Worm (Caenorhabditis elegans) whole organism, L4 larva: Measurements from ENCODE around the gene C25E10.4.

ENCODE experiments used
- D1046.2 ChIP-seq: fragments of 200-800 bp; sonication (Bioruptor generic); IDR thresholded peaks from 2 replicates; pipeline ENCODE4 v1.3.6; 2022; ENCODE audit warnings: missing genetic modification characterization, missing compliant biosample characterization
- R02D3.7 ChIP-seq: fragments of 150-350 bp; sonication (generic microtip); optimal IDR thresholded peaks from 3 replicates; lab custom pipeline; 2014; ENCODE audit warnings: missing biosample characterization, missing genetic modification characterization
- T20F7.1 ChIP-seq: fragments of 200-800 bp; sonication (Bioruptor generic); optimal IDR thresholded peaks from 2 replicates; lab custom pipeline; 2018; ENCODE audit warnings: mild to moderate bottlenecking, missing genetic modification characterization, missing compliant biosample characterization
- ZK546.5 ChIP-seq, 2 experiments: sonication (generic microtip); optimal IDR thresholded peaks; 2 replicates each; lab custom pipeline; 2017; ENCODE audit warnings: missing biosample characterization in 2 of 2, missing genetic modification characterization in 2 of 2
- aha-1 ChIP-seq: fragments of 150-350 bp; peaks from one replicate; lab custom pipeline; 2014; ENCODE audit warnings: missing biosample characterization, missing genetic modification characterization
- attf-4 ChIP-seq: sonication (generic microtip); optimal IDR thresholded peaks from 3 replicates; lab custom pipeline; 2017; ENCODE audit warnings: missing biosample characterization, missing genetic modification characterization
- ceh-28 ChIP-seq: fragments of 150-350 bp; optimal IDR thresholded peaks from 2 replicates; lab custom pipeline; 2014; ENCODE audit warnings: missing biosample characterization, missing genetic modification reagents, missing genetic modification characterization
- cey-2 ChIP-seq: sonication (generic microtip); optimal IDR thresholded peaks from 3 replicates; lab custom pipeline; 2017; ENCODE audit warnings: missing genetic modification characterization, mild to moderate bottlenecking, missing compliant biosample characterization, antibody characterized with exemption, borderline replicate concordance; ENCODE audit not compliant: insufficient read depth
- daf-16 ChIP-seq, 3 experiments: sonication (generic microtip); optimal IDR thresholded peaks; 2 replicates each; lab custom pipeline; 2016 to 2017; ENCODE audit warnings: missing genetic modification characterization in 3 of 3, missing genetic modification reagents in 3 of 3, mild to moderate bottlenecking in 2 of 3, missing compliant biosample characterization in 2 of 3, missing biosample characterization in 1 of 3, moderate library complexity in 1 of 3
- daf-19 ChIP-seq: fragments of 200-800 bp; sonication (Bioruptor generic); conservative IDR thresholded peaks from 2 replicates; pipeline ENCODE4 v1.3.6; 2022; ENCODE audit warnings: missing genetic modification characterization, missing compliant biosample characterization
- daf-8 ChIP-seq: fragments of 200-800 bp; sonication (Bioruptor generic); IDR thresholded peaks from 2 replicates; pipeline ENCODE4 v1.3.6; 2022; ENCODE audit warnings: missing genetic modification characterization, missing compliant biosample characterization
- dmd-6 ChIP-seq: fragments of 200-800 bp; sonication (Bioruptor generic); IDR thresholded peaks from 2 replicates; pipeline ENCODE4 v1.3.6; 2022; ENCODE audit warnings: missing genetic modification reagents, missing genetic modification characterization, missing compliant biosample characterization
- dmd-8 ChIP-seq: fragments of 200-800 bp; sonication (Bioruptor generic); IDR thresholded peaks from 2 replicates; pipeline ENCODE4 v1.3.6; 2022; ENCODE audit warnings: missing genetic modification characterization, missing compliant biosample characterization
- dpl-1 ChIP-seq: fragments of 150-350 bp; optimal IDR thresholded peaks from 2 replicates; lab custom pipeline; 2014; ENCODE audit warnings: missing biosample characterization, missing genetic modification reagents, missing genetic modification characterization
- egl-27 ChIP-seq: sonication (generic microtip); optimal IDR thresholded peaks from 3 replicates; lab custom pipeline; 2017; ENCODE audit warnings: missing biosample characterization, missing genetic modification reagents, missing genetic modification characterization
- egl-43 ChIP-seq: fragments of 200-800 bp; sonication (Bioruptor generic); IDR thresholded peaks from 2 replicates; pipeline ENCODE4 v1.3.6; 2022; ENCODE audit warnings: missing genetic modification reagents, missing genetic modification characterization, missing compliant biosample characterization
- hlh-11 ChIP-seq: fragments of 200-800 bp; sonication (Bioruptor generic); optimal IDR thresholded peaks from 2 replicates; lab custom pipeline; 2018; ENCODE audit warnings: mild to moderate bottlenecking, missing genetic modification characterization, missing compliant biosample characterization
- hlh-30 ChIP-seq: sonication (generic microtip); optimal IDR thresholded peaks from 2 replicates; lab custom pipeline; 2017; ENCODE audit warnings: antibody characterized with exemption, mild to moderate bottlenecking, missing genetic modification characterization, missing compliant biosample characterization; ENCODE audit not compliant: insufficient read depth
- hmg-1.1 ChIP-seq: fragments of 200-800 bp; sonication (Bioruptor generic); IDR thresholded peaks from 2 replicates; pipeline ENCODE4 v1.3.6; 2022; ENCODE audit warnings: missing genetic modification reagents, missing genetic modification characterization, missing compliant biosample characterization
- lin-1 ChIP-seq: fragments of 200-800 bp; sonication (Bioruptor generic); IDR thresholded peaks from 2 replicates; pipeline ENCODE4 v1.3.6; 2022; ENCODE audit warnings: missing genetic modification reagents, missing genetic modification characterization, missing compliant biosample characterization
- lin-29 ChIP-seq: fragments of 200-800 bp; sonication (Bioruptor generic); IDR thresholded peaks from 2 replicates; pipeline ENCODE4 v1.3.6; 2022; ENCODE audit warnings: missing genetic modification reagents, missing genetic modification characterization, missing compliant biosample characterization
- madf-9 ChIP-seq: fragments of 200-800 bp; sonication (Bioruptor generic); conservative IDR thresholded peaks from 2 replicates; pipeline ENCODE4 v1.3.6; 2022; ENCODE audit warnings: missing genetic modification reagents, missing genetic modification characterization, missing compliant biosample characterization
- mep-1 ChIP-seq: fragments of 150-350 bp; sonication (generic microtip); optimal IDR thresholded peaks from 3 replicates; lab custom pipeline; 2014; ENCODE audit warnings: missing biosample characterization, missing genetic modification characterization
- mxl-2 ChIP-seq: fragments of 200-800 bp; sonication (Bioruptor generic); conservative IDR thresholded peaks from 2 replicates; pipeline ENCODE4 v1.3.6; 2022; ENCODE audit warnings: missing genetic modification reagents, missing genetic modification characterization, missing compliant biosample characterization
- nhr-11 ChIP-seq: fragments of 150-350 bp; optimal IDR thresholded peaks from 2 replicates; lab custom pipeline; 2014; ENCODE audit warnings: missing biosample characterization, missing genetic modification characterization
- nhr-41 ChIP-seq: fragments of 200-800 bp; sonication (Bioruptor generic); IDR thresholded peaks from 2 replicates; pipeline ENCODE4 v1.3.6; 2022; ENCODE audit warnings: missing genetic modification reagents, missing genetic modification characterization, missing compliant biosample characterization
- nhr-48 ChIP-seq: sonication (generic microtip); optimal IDR thresholded peaks from 2 replicates; lab custom pipeline; 2016; ENCODE audit warnings: mild to moderate bottlenecking, missing genetic modification characterization, missing compliant biosample characterization
- nhr-76 ChIP-seq: fragments of 150-350 bp; optimal IDR thresholded peaks from 2 replicates; lab custom pipeline; 2014; ENCODE audit warnings: missing biosample characterization, missing genetic modification characterization
- pqm-1 ChIP-seq: sonication (generic microtip); optimal IDR thresholded peaks from 2 replicates; lab custom pipeline; 2017; ENCODE audit warnings: missing biosample characterization, missing genetic modification characterization
- sdz-12 ChIP-seq: fragments of 200-800 bp; sonication (Bioruptor generic); optimal IDR thresholded peaks from 2 replicates; lab custom pipeline; 2018; ENCODE audit warnings: mild to moderate bottlenecking, missing genetic modification characterization, missing compliant biosample characterization
- set-16 ChIP-seq: fragments of 200-800 bp; sonication (Bioruptor generic); IDR thresholded peaks from 2 replicates; pipeline ENCODE4 v1.3.6; 2022; ENCODE audit warnings: missing genetic modification reagents, missing genetic modification characterization, missing compliant biosample characterization
- snpc-1.2 ChIP-seq: fragments of 200-800 bp; sonication (Bioruptor generic); IDR thresholded peaks from 2 replicates; pipeline ENCODE4 v1.3.6; 2022; ENCODE audit warnings: missing genetic modification reagents, missing genetic modification characterization, missing compliant biosample characterization
- spr-1 ChIP-seq: sonication (generic microtip); optimal IDR thresholded peaks from 2 replicates; lab custom pipeline; 2016; ENCODE audit warnings: mild to moderate bottlenecking, missing genetic modification characterization, missing compliant biosample characterization
- tag-97 ChIP-seq: fragments of 200-800 bp; sonication (Bioruptor generic); IDR thresholded peaks from 2 replicates; pipeline ENCODE4 v1.3.6; 2022; ENCODE audit warnings: missing genetic modification characterization, missing compliant biosample characterization
- tra-1 ChIP-seq: fragments of 200-800 bp; sonication (Bioruptor generic); IDR thresholded peaks from 2 replicates; pipeline ENCODE4 v1.3.6; 2022; ENCODE audit warnings: missing genetic modification reagents, missing genetic modification characterization, missing compliant biosample characterization
- unc-130 ChIP-seq: sonication (generic microtip); optimal IDR thresholded peaks from 2 replicates; lab custom pipeline; 2016; ENCODE audit warnings: missing genetic modification reagents, missing genetic modification characterization, missing compliant biosample characterization
- unc-62 ChIP-seq, 3 experiments: fragments of 150-350 bp in 1 of 3; sonication (generic microtip); optimal IDR thresholded peaks in 2 of 3; peaks in 1 of 3; 1 replicate in 1 of 3; 2 replicates in 2 of 3; lab custom pipeline; 2014 to 2017; ENCODE audit warnings: missing biosample characterization in 3 of 3, missing genetic modification characterization in 3 of 3, missing genetic modification reagents in 3 of 3, missing genotype in 1 of 3
- zag-1 ChIP-seq: fragments of 150-350 bp; optimal IDR thresholded peaks from 2 replicates; lab custom pipeline; 2014; ENCODE audit warnings: missing biosample characterization, missing genetic modification characterization
- zip-2 ChIP-seq: fragments of 150-350 bp; optimal IDR thresholded peaks from 2 replicates; lab custom pipeline; 2014; ENCODE audit warnings: missing biosample characterization, missing genetic modification characterization

Gene C25E10.4

DNA sequence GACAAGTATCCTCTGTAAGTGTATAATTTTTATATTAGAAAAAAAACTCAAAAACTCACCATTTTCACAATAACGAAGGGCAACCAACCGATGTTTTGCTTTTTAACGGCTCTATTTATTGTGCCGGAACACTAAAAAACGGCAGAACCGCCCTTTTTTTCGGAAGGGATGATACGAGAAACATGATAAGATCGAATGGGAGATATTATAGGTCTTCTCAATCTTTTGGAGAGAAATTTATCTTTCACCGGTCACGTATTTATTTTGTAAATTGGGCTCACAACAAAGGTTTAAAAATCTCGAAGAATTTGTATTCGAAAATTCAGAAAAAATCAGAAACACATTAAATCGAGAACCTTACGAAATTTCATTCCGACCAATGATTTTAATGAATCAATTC is 21.4 kb downstream of the C25E10.4 start, which contains the start of gene swm-1:
TSS of gene swm-1 (minus strand) at position 101 of the 400 bp plus-strand sequence.
- TF ChIP-seq ZK546.5 (tag; optimal IDR thresholded peaks at IDR 0.05; lab: Kevin White, UChicago) (no peak), lin-1 (GFP tag; lab: Robert Waterston, UW) (no peak), spr-1 (tag; lab: Kevin White, UChicago) (no peak), R02D3.7 (tag; lab: Kevin White, UChicago) (no peak), aha-1 (tag; lab: Kevin White, UChicago) (peak; percentile 11), hlh-30 (no peak)

- TF ChIP-seq unc-62 (GFP tag; optimal IDR thresholded peaks at IDR 0.05 in 1 of 2; lab: Kevin White, UChicago) (peak in 1 of 2 experiments; percentile 68), unc-62 (tag; optimal IDR thresholded peaks at IDR 0.05; lab: Kevin White, UChicago) (no peak), nhr-11 (tag; lab: Kevin White, UChicago) (peak; percentile 17), daf-8 (no peak)
These were observed 22.3 kb downstream of the C25E10.4 start for ce11 chrV:9055644-9056043.

ce11 chrV:9056253-9056652 is 22.9 kb downstream of the C25E10.4 start, which contains the start of gene C25E10.10:
Gene C25E10.10, minus strand, starts transcription at chrV:9056353.
- no peak for TF ChIP-seq pqm-1 (tag; lab: Kevin White, UChicago)
- TF ChIP-seq set-16 (GFP tag; lab: Robert Waterston, UW), result no peak
- TF ChIP-seq tag-97, result no peak
- TF ChIP-seq tra-1, result no peak
- no peak for TF ChIP-seq mep-1 (tag; lab: Kevin White, UChicago)
- TF ChIP-seq egl-27 (tag; lab: Kevin White, UChicago), result no peak
- TF ChIP-seq nhr-76, result no peak
- no peak for TF ChIP-seq nhr-48 (tag; lab: Kevin White, UChicago)
- no peak for TF ChIP-seq sdz-12 (GFP tag; lab: Kevin White, UChicago)
- no peak for TF ChIP-seq cey-2 (tag; lab: Kevin White, UChicago)
- TF ChIP-seq T20F7.1 (GFP tag; lab: Kevin White, UChicago), result no peak
- no peak for TF ChIP-seq zip-2 (tag; lab: Kevin White, UChicago)
- no peak for TF ChIP-seq hmg-1.1 (GFP tag; lab: Robert Waterston, UW)
- no peak for TF ChIP-seq daf-16 (GFP tag; optimal IDR thresholded peaks at IDR 0.05; lab: Kevin White, UChicago)
- TF ChIP-seq daf-16 (tag; optimal IDR thresholded peaks at IDR 0.05; lab: Kevin White, UChicago), result no peak
- TF ChIP-seq lin-29 (GFP tag; lab: Robert Waterston, UW), result no peak
- no peak for TF ChIP-seq lin-1 (GFP tag; lab: Robert Waterston, UW)
- no peak for TF ChIP-seq nhr-41 (GFP tag; lab: Robert Waterston, UW)
- no peak for TF ChIP-seq egl-43 (GFP tag; lab: Robert Waterston, UW)
- no peak for TF ChIP-seq snpc-1.2 (GFP tag; lab: Robert Waterston, UW)
- TF ChIP-seq madf-9 (GFP tag; lab: Robert Waterston, UW), result no peak

ce11 chrV:9058627-9059026 is 25.3 kb downstream of the C25E10.4 start, which contains the start of gene C25E10.11:
Gene C25E10.11, minus strand, starts transcription at chrV:9058727.
- TF ChIP-seq dpl-1 (GFP tag; lab: Kevin White, UChicago) (no peak), madf-9 (GFP tag; lab: Robert Waterston, UW) (no peak), sdz-12 (GFP tag; lab: Kevin White, UChicago) (no peak), dmd-8 (GFP tag; lab: Robert Waterston, UW) (no peak), dmd-6 (GFP tag; lab: Robert Waterston, UW) (no peak), D1046.2 (GFP tag; lab: Robert Waterston, UW) (no peak), hlh-11 (tag; lab: Kevin White, UChicago) (no peak), mxl-2 (GFP tag; lab: Robert Waterston, UW) (no peak), ZK546.5 (tag; optimal IDR thresholded peaks at IDR 0.05; lab: Kevin White, UChicago) (no peak), ceh-28 (tag; lab: Kevin White, UChicago) (no peak), unc-130 (GFP tag; lab: Kevin White, UChicago) (no peak), daf-19 (no peak), zag-1 (tag; lab: Kevin White, UChicago) (no peak), T20F7.1 (GFP tag; lab: Kevin White, UChicago) (no peak), attf-4 (tag; lab: Kevin White, UChicago) (no peak), tag-97 (no peak), mep-1 (tag; lab: Kevin White, UChicago) (no peak)
- TF ChIP-seq, all 104 proteins: peak for 0
